Worm (Caenorhabditis elegans) whole organism, L3 larva: ENCODE data around the gene Y111B2A.2.

Experiments
- R02D3.7 ChIP-seq: fragments of 150-350 bp; optimal IDR thresholded peaks from 2 replicates; lab custom pipeline; 2014; ENCODE audit warnings: missing biosample characterization, missing genetic modification characterization
- daf-12 ChIP-seq: fragments of 150-350 bp; optimal IDR thresholded peaks from 2 replicates; lab custom pipeline; 2014; ENCODE audit warnings: missing biosample characterization, missing genetic modification reagents, missing genetic modification characterization
- fos-1 ChIP-seq: fragments of 150-350 bp; optimal IDR thresholded peaks from 2 replicates; lab custom pipeline; 2014; ENCODE audit warnings: missing biosample characterization, missing genetic modification characterization
- mdl-1 ChIP-seq: fragments of 150-350 bp; optimal IDR thresholded peaks from 2 replicates; lab custom pipeline; 2014; ENCODE audit warnings: missing biosample characterization, missing genetic modification characterization
- nhr-67 ChIP-seq: fragments of 150-350 bp; optimal IDR thresholded peaks from 2 replicates; lab custom pipeline; 2014; ENCODE audit warnings: missing biosample characterization, missing genetic modification characterization
- nhr-76 ChIP-seq: fragments of 150-350 bp; sonication (generic microtip); optimal IDR thresholded peaks from 5 replicates; lab custom pipeline; 2014; ENCODE audit warnings: missing biosample characterization, missing genetic modification characterization
- nhr-77 ChIP-seq: fragments of 150-350 bp; optimal IDR thresholded peaks from 2 replicates; lab custom pipeline; 2014; ENCODE audit warnings: missing biosample characterization, missing genetic modification characterization
- pha-4 ChIP-seq: fragments of 150-350 bp; optimal IDR thresholded peaks from 2 replicates; lab custom pipeline; 2014; ENCODE audit warnings: missing biosample characterization, missing genetic modification reagents, missing genetic modification characterization
- ztf-4 ChIP-seq: fragments of 150-350 bp; optimal IDR thresholded peaks from 2 replicates; lab custom pipeline; 2014; ENCODE audit warnings: missing biosample characterization, missing genetic modification characterization

ce11 chrIII:12533900-12534299 is 38.0 kb downstream of the Y111B2A.2 start:
- no peak for TF ChIP-seq nhr-67
- no peak for TF ChIP-seq nhr-77 (tag; lab: Kevin White, UChicago)
- no peak for TF ChIP-seq ztf-4
- no peak for TF ChIP-seq fos-1 (tag; lab: Kevin White, UChicago)
- TF ChIP-seq daf-12 (tag; lab: Kevin White, UChicago), result no peak
- TF ChIP-seq mdl-1 (tag; lab: Kevin White, UChicago), result no peak
- no peak for TF ChIP-seq nhr-76
- no peak for TF ChIP-seq pha-4 (tag; lab: Kevin White, UChicago)
- no peak for TF ChIP-seq R02D3.7 (tag; lab: Kevin White, UChicago)
